Worm (Caenorhabditis elegans) whole organism, L1 larva: ENCODE results near the gene clc-22.

ENCODE experiments used
- C16A3.4 ChIP-seq: fragments of 150-350 bp; optimal IDR thresholded peaks from 2 replicates; lab custom pipeline; 2014; ENCODE audit warnings: missing biosample characterization, missing genetic modification characterization
- C34B4.2 ChIP-seq: sonication (generic microtip); optimal IDR thresholded peaks from 2 replicates; lab custom pipeline; 2017; ENCODE audit warnings: mild to moderate bottlenecking, missing genetic modification characterization, missing compliant biosample characterization
- aha-1 ChIP-seq: fragments of 150-350 bp; optimal IDR thresholded peaks from 2 replicates; lab custom pipeline; 2014; ENCODE audit warnings: missing biosample characterization, missing genetic modification characterization
- aly-2 ChIP-seq: fragments of 150-350 bp; optimal IDR thresholded peaks from 2 replicates; lab custom pipeline; 2014; ENCODE audit warnings: missing biosample characterization, missing genetic modification characterization
- blmp-1 ChIP-seq: fragments of 150-350 bp; optimal IDR thresholded peaks from 2 replicates; lab custom pipeline; 2014; ENCODE audit warnings: missing biosample characterization, missing genetic modification characterization
- ceh-8 ChIP-seq: fragments of 200-800 bp; sonication (Bioruptor generic); optimal IDR thresholded peaks from 2 replicates; lab custom pipeline; 2018; ENCODE audit warnings: mild to moderate bottlenecking, missing genetic modification characterization, moderate library complexity, missing compliant biosample characterization
- dsc-1 ChIP-seq: sonication (generic microtip); optimal IDR thresholded peaks from 2 replicates; lab custom pipeline; 2016; ENCODE audit warnings: mild to moderate bottlenecking, missing genetic modification characterization, missing compliant biosample characterization
- efl-1 ChIP-seq, 4 experiments: fragments of 150-350 bp; optimal IDR thresholded peaks in 3 of 4; peaks in 1 of 4; 1 replicate in 1 of 4; 2 replicates in 3 of 4; lab custom pipeline; 2014; ENCODE audit warnings: missing biosample characterization in 2 of 4, missing genetic modification characterization in 2 of 4, missing genetic modification reagents in 2 of 4
- elt-2 ChIP-seq: sonication (generic microtip); optimal IDR thresholded peaks from 2 replicates; lab custom pipeline; 2016; ENCODE audit warnings: missing genetic modification characterization, mild to moderate bottlenecking, inconsistent platforms, missing compliant biosample characterization, missing genetic modification reagents
- fkh-8 ChIP-seq: sonication (generic microtip); optimal IDR thresholded peaks from 2 replicates; lab custom pipeline; 2016; ENCODE audit warnings: mild to moderate bottlenecking, missing genetic modification characterization, missing compliant biosample characterization
- grh-1 ChIP-seq: fragments of 200-800 bp; sonication (Bioruptor generic); IDR thresholded peaks from 2 replicates; pipeline ENCODE4 v1.3.6; 2022; ENCODE audit warnings: missing genetic modification reagents, missing genetic modification characterization, missing compliant biosample characterization
- isw-1 ChIP-seq: fragments of 200-800 bp; sonication (Bioruptor generic); IDR thresholded peaks from 2 replicates; pipeline ENCODE4 v1.3.6; 2022; ENCODE audit warnings: missing genetic modification characterization, missing compliant biosample characterization
- lin-13 ChIP-seq: fragments of 150-350 bp; optimal IDR thresholded peaks from 2 replicates; lab custom pipeline; 2014; ENCODE audit warnings: missing biosample characterization, missing genetic modification reagents, missing genetic modification characterization
- lin-14 ChIP-seq: fragments of 200-800 bp; sonication (Bioruptor generic); optimal IDR thresholded peaks from 2 replicates; lab custom pipeline; 2018; ENCODE audit warnings: mild to moderate bottlenecking, missing genetic modification characterization, moderate library complexity, missing compliant biosample characterization
- lin-35 ChIP-seq, 2 experiments: fragments of 150-350 bp; optimal IDR thresholded peaks; 2 replicates each; lab custom pipeline; 2014; ENCODE audit warnings: missing biosample characterization in 2 of 2, missing genetic modification characterization in 2 of 2, missing genetic modification reagents in 2 of 2
- lir-3 ChIP-seq: sonication (generic microtip); optimal IDR thresholded peaks from 2 replicates; lab custom pipeline; 2016; ENCODE audit warnings: mild to moderate bottlenecking, missing genetic modification characterization, moderate library complexity, missing compliant biosample characterization; ENCODE audit not compliant: poor library complexity
- mdl-1 ChIP-seq, 2 experiments: fragments of 150-350 bp; optimal IDR thresholded peaks; 2 replicates each; lab custom pipeline; 2014 to 2017; ENCODE audit warnings: missing biosample characterization in 2 of 2, missing genetic modification characterization in 2 of 2, inconsistent platforms in 1 of 2
- mef-2 ChIP-seq: fragments of 150-350 bp; optimal IDR thresholded peaks from 2 replicates; lab custom pipeline; 2014; ENCODE audit warnings: missing biosample characterization, missing genetic modification characterization
- mep-1 ChIP-seq: fragments of 150-350 bp; optimal IDR thresholded peaks from 2 replicates; lab custom pipeline; 2014; ENCODE audit warnings: missing biosample characterization, missing genetic modification characterization
- nhr-11 ChIP-seq: fragments of 150-350 bp; optimal IDR thresholded peaks from 2 replicates; lab custom pipeline; 2014; ENCODE audit warnings: missing biosample characterization, missing genetic modification characterization
- nhr-19 ChIP-seq: fragments of 200-800 bp; sonication (Bioruptor generic); conservative IDR thresholded peaks from 2 replicates; pipeline ENCODE4 v1.3.6; 2022; ENCODE audit warnings: missing genetic modification characterization, missing compliant biosample characterization
- nhr-77 ChIP-seq: fragments of 150-350 bp; optimal IDR thresholded peaks from 2 replicates; lab custom pipeline; 2014; ENCODE audit warnings: missing biosample characterization, missing genetic modification characterization
- nhr-84 ChIP-seq: sonication (generic microtip); optimal IDR thresholded peaks from 2 replicates; lab custom pipeline; 2017; ENCODE audit warnings: missing biosample characterization, missing genetic modification characterization
- nhr-85 ChIP-seq: sonication (generic microtip); peaks from one replicate; lab custom pipeline; 2016; ENCODE audit warnings: missing genetic modification characterization, inconsistent platforms, missing compliant biosample characterization
- pax-3 ChIP-seq: fragments of 200-800 bp; sonication (Bioruptor generic); optimal IDR thresholded peaks from 2 replicates; lab custom pipeline; 2018; ENCODE audit warnings: mild to moderate bottlenecking, missing genetic modification characterization, moderate library complexity, missing compliant biosample characterization
- pqm-1 ChIP-seq: sonication (generic microtip); optimal IDR thresholded peaks from 3 replicates; lab custom pipeline; 2017; ENCODE audit warnings: missing biosample characterization, missing genetic modification characterization
- rnt-1 ChIP-seq: sonication (generic microtip); optimal IDR thresholded peaks from 2 replicates; lab custom pipeline; 2016; ENCODE audit warnings: mild to moderate bottlenecking, missing genetic modification characterization, moderate library complexity, missing compliant biosample characterization
- snpc-4 ChIP-seq: fragments of 150-350 bp; optimal IDR thresholded peaks from 2 replicates; lab custom pipeline; 2014; ENCODE audit warnings: missing biosample characterization, missing genetic modification characterization
- tbx-2 ChIP-seq: sonication (generic microtip); optimal IDR thresholded peaks from 2 replicates; lab custom pipeline; 2016; ENCODE audit warnings: missing genetic modification characterization, missing compliant biosample characterization
- unc-86 ChIP-seq: sonication (generic microtip); optimal IDR thresholded peaks from 2 replicates; lab custom pipeline; 2016; ENCODE audit warnings: missing genetic modification characterization, missing compliant biosample characterization
- vab-15 ChIP-seq: sonication (generic microtip); optimal IDR thresholded peaks from 2 replicates; lab custom pipeline; 2017; ENCODE audit warnings: missing genotype, mild to moderate bottlenecking, missing genetic modification characterization, missing compliant biosample characterization
- xbp-1 ChIP-seq: sonication (generic microtip); optimal IDR thresholded peaks from 2 replicates; lab custom pipeline; 2016; ENCODE audit warnings: missing genetic modification characterization, missing compliant biosample characterization
- ztf-11 ChIP-seq, 2 experiments: sonication (generic microtip); optimal IDR thresholded peaks; 2 replicates each; lab custom pipeline; 2016 to 2017; ENCODE audit warnings: missing genetic modification characterization in 2 of 2, missing biosample characterization in 1 of 2, missing compliant biosample characterization in 1 of 2

Gene clc-22

ce11 chrII:3980373-3980772 is 15.5 kb downstream of the clc-22 start:
- TF ChIP-seq nhr-77 (tag; lab: Kevin White, UChicago) (no peak), tbx-2 (tag; lab: Kevin White, UChicago) (no peak), vab-15 (no peak), nhr-85 (tag; lab: Kevin White, UChicago) (no peak), pqm-1 (no peak), efl-1 (optimal IDR thresholded peaks at IDR 0.05; lab: Kevin White, UChicago) (no peak), efl-1 (GFP tag; optimal IDR thresholded peaks at IDR 0.05 in 1 of 2; lab: Kevin White, UChicago) (peak in 1 of 2 experiments; percentile 20)

DNA sequence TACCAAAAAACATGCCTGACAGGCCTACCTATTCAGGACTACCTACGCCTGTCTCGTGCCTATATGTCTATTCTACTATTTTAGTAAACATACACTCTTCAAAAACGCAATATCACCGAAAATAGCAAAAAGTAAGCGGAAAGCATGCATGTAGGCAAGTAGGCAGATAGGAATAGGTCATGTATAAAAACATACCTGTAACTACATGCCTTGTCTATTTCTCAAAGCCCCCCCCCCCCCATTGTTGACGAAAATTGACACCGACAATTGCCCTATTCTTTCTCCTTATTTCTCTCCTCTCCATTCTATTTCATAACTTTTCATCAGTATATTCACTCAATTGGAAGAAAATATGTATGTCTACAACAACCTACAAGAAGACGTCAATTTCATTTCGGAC is 17.7 kb downstream of the clc-22 start:
- TF ChIP-seq efl-1 (optimal IDR thresholded peaks at IDR 0.05; lab: Kevin White, UChicago) (no peak), efl-1 (GFP tag; optimal IDR thresholded peaks at IDR 0.05 in 1 of 2; lab: Kevin White, UChicago) (peak in 1 of 2 experiments; percentile 61), blmp-1 (tag; lab: Kevin White, UChicago) (no peak)

- TF ChIP-seq mdl-1 (tag; optimal IDR thresholded peaks at IDR 0.05; lab: Kevin White, UChicago) (no peak), vab-15 (no peak), C16A3.4 (tag; lab: Kevin White, UChicago) (no peak), ztf-11 (tag; optimal IDR thresholded peaks at IDR 0.05; lab: Kevin White, UChicago) (no peak), elt-2 (tag; lab: Kevin White, UChicago) (no peak), pax-3 (tag; lab: Kevin White, UChicago) (no peak), mep-1 (no peak), xbp-1 (no peak), unc-86 (tag; lab: Kevin White, UChicago) (no peak), grh-1 (no peak)
Observed at ce11 chrII:3975942-3976341, 19.9 kb downstream of the clc-22 start, which contains the start of gene dos-2. dos-2 (plus strand) TSS chrII:3976242.

DNA sequence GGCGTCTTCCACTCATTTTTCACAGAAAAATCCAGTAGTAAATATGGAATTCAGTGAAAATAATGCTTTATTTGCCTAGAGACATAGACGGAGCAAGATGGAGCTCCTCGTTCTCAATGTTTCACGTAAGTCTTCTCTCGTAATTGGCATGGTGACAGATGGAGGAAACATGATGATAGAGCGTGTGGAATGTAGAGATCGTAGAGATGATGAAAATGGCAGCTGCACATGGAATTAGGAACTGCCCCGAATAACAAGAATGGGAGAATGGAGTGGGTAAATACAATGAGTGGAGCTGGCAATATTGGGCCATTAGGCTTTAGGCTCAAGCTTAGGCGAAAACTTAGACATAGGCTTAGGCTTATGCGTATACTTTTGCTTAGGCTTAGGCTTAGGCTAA is 20.9 kb downstream of the clc-22 start, which contains the start of gene cank-26:
Gene cank-26, minus strand, starts transcription at position 113 of the 400 bp plus-strand sequence.
- no peak for TF ChIP-seq lir-3 (tag; lab: Kevin White, UChicago)
- TF ChIP-seq lin-14 (GFP tag; lab: Kevin White, UChicago): peak; percentile 2
- peak; percentile 3 for TF ChIP-seq fkh-8 (tag; lab: Kevin White, UChicago)

DNA sequence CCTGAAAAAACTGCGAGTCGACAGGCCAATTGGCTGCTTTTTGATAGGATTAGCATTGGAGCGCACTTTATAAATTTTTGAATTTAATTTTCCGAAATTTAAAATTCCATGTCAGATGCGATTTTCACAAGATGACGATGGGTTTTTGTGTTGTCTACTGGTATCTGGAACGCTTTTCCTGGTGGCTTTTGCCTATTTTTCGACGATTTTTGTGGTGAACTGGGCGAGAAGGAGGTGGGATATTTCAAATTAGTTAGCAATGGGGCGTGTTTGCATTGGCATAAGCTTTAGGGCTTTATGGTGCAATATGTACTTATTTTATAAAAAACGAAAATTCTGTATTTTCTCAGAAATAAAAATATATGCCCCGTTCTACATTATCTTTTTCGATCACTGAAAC is 23.7 kb downstream of the clc-22 start, which contains the start of gene K10G6.9:
Gene K10G6.9, plus strand, starts transcription at position 110 of the 400 bp plus-strand sequence.
- TF ChIP-seq lin-13 (GFP tag; lab: Kevin White, UChicago) (no peak), pax-3 (tag; lab: Kevin White, UChicago) (no peak), nhr-19 (no peak), efl-1 (optimal IDR thresholded peaks at IDR 0.05; lab: Kevin White, UChicago) (no peak), efl-1 (GFP tag; optimal IDR thresholded peaks at IDR 0.05 in 1 of 2; lab: Kevin White, UChicago) (peak in 1 of 2 experiments; percentile 3), aly-2 (tag; lab: Kevin White, UChicago) (peak; percentile 16)
- TF ChIP-seq, all 84 proteins: peak for 2

ce11 chrII:3968808-3969207 is 27.1 kb downstream of the clc-22 start:
- TF ChIP-seq rnt-1 (tag; lab: Kevin White, UChicago) (no peak), snpc-4 (tag; lab: Kevin White, UChicago) (no peak), ceh-8 (GFP tag; lab: Kevin White, UChicago) (peak; percentile 10)

DNA sequence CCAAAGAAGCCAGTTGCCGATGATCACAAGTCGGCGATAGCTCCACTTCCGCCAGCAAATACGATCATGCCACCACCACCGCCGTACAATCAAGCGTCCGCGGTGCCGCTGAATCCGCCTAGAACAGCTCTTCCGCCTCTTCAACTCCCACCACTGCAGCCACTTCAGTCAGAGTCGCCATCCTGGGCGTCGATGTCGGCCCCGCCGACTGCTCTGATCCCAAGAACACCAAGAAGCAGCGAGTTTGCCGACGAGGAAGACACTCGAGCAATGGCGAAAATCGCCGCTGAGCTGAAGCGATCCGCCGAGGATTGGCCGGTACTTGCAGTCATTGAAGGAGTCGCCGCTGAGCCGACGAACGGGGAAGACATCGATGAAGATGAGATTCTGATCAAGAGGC is 27.8 kb downstream of the clc-22 start:
- TF ChIP-seq lir-3 (tag; lab: Kevin White, UChicago) (no peak), C34B4.2 (tag; lab: Kevin White, UChicago) (no peak), isw-1 (GFP tag; lab: Robert Waterston, UW) (no peak), ceh-8 (GFP tag; lab: Kevin White, UChicago) (no peak), dsc-1 (tag; lab: Kevin White, UChicago) (no peak), aha-1 (tag; lab: Kevin White, UChicago) (no peak), mef-2 (tag; lab: Kevin White, UChicago) (no peak), fkh-8 (tag; lab: Kevin White, UChicago) (no peak), mdl-1 (tag; optimal IDR thresholded peaks at IDR 0.05; lab: Kevin White, UChicago) (no peak), lin-35 (GFP tag; optimal IDR thresholded peaks at IDR 0.05; lab: Kevin White, UChicago) (no peak), nhr-11 (tag; lab: Kevin White, UChicago) (no peak), nhr-84 (tag; lab: Kevin White, UChicago) (no peak)
